Worm (Caenorhabditis elegans) whole organism, L4 larva: ENCODE data around the gene ccm-3.
A peak's percentile ranks its signal among the peaks of the same experiment; 100 is the strongest.

Experiments used
- Y75B8A.6 ChIP-seq: fragments of 200-800 bp; sonication (Bioruptor generic); IDR thresholded peaks from 2 replicates; pipeline ENCODE4 v1.3.6; 2022; ENCODE audit warnings: missing genetic modification reagents, missing genetic modification characterization, missing compliant biosample characterization
- ZK546.5 ChIP-seq, 2 experiments: sonication (generic microtip); optimal IDR thresholded peaks; 2 replicates each; lab custom pipeline; 2017; ENCODE audit warnings: missing biosample characterization in 2 of 2, missing genetic modification characterization in 2 of 2
- aha-1 ChIP-seq: fragments of 150-350 bp; peaks from one replicate; lab custom pipeline; 2014; ENCODE audit warnings: missing biosample characterization, missing genetic modification characterization
- aly-2 ChIP-seq: sonication (generic microtip); optimal IDR thresholded peaks from 2 replicates; lab custom pipeline; 2018; ENCODE audit warnings: missing biosample characterization, missing genetic modification characterization
- ama-1 ChIP-seq: fragments of 150-350 bp; optimal IDR thresholded peaks from 2 replicates; lab custom pipeline; 2014; ENCODE audit warnings: inconsistent platforms, mixed read lengths
- arid-1 ChIP-seq: fragments of 200-800 bp; sonication (Bioruptor generic); conservative IDR thresholded peaks from 2 replicates; pipeline ENCODE4 v1.3.6; 2022; ENCODE audit warnings: missing genetic modification reagents, missing genetic modification characterization, missing compliant biosample characterization
- ceh-28 ChIP-seq: fragments of 150-350 bp; optimal IDR thresholded peaks from 2 replicates; lab custom pipeline; 2014; ENCODE audit warnings: missing biosample characterization, missing genetic modification reagents, missing genetic modification characterization
- cey-2 ChIP-seq: sonication (generic microtip); optimal IDR thresholded peaks from 3 replicates; lab custom pipeline; 2017; ENCODE audit warnings: missing genetic modification characterization, mild to moderate bottlenecking, missing compliant biosample characterization, antibody characterized with exemption, borderline replicate concordance; ENCODE audit not compliant: insufficient read depth
- ctbp-1 ChIP-seq: fragments of 200-800 bp; sonication (Bioruptor generic); IDR thresholded peaks from 2 replicates; pipeline ENCODE4 v1.3.6; 2022; ENCODE audit warnings: missing genetic modification reagents, missing genetic modification characterization, missing compliant biosample characterization
- daf-16 ChIP-seq, 3 experiments: sonication (generic microtip); optimal IDR thresholded peaks; 2 replicates each; lab custom pipeline; 2016 to 2017; ENCODE audit warnings: missing genetic modification characterization in 3 of 3, missing genetic modification reagents in 3 of 3, mild to moderate bottlenecking in 2 of 3, missing compliant biosample characterization in 2 of 3, missing biosample characterization in 1 of 3, moderate library complexity in 1 of 3
- daf-19 ChIP-seq: fragments of 200-800 bp; sonication (Bioruptor generic); conservative IDR thresholded peaks from 2 replicates; pipeline ENCODE4 v1.3.6; 2022; ENCODE audit warnings: missing genetic modification characterization, missing compliant biosample characterization
- daf-8 ChIP-seq: fragments of 200-800 bp; sonication (Bioruptor generic); IDR thresholded peaks from 2 replicates; pipeline ENCODE4 v1.3.6; 2022; ENCODE audit warnings: missing genetic modification characterization, missing compliant biosample characterization
- duxl-1 ChIP-seq: sonication (generic microtip); optimal IDR thresholded peaks from 2 replicates; lab custom pipeline; 2016; ENCODE audit warnings: mild to moderate bottlenecking, missing genetic modification characterization, moderate library complexity, missing compliant biosample characterization; ENCODE audit not compliant: poor library complexity
- dve-1 ChIP-seq: sonication (generic microtip); optimal IDR thresholded peaks from 2 replicates; lab custom pipeline; 2017; ENCODE audit warnings: antibody characterized with exemption, mild to moderate bottlenecking, missing genetic modification characterization, missing compliant biosample characterization; ENCODE audit not compliant: insufficient read depth
- gei-8 ChIP-seq: fragments of 200-800 bp; sonication (Bioruptor generic); optimal IDR thresholded peaks from 2 replicates; lab custom pipeline; 2018; ENCODE audit warnings: mild to moderate bottlenecking, missing genetic modification characterization, missing compliant biosample characterization
- lin-1 ChIP-seq: fragments of 200-800 bp; sonication (Bioruptor generic); IDR thresholded peaks from 2 replicates; pipeline ENCODE4 v1.3.6; 2022; ENCODE audit warnings: missing genetic modification reagents, missing genetic modification characterization, missing compliant biosample characterization
- lin-29 ChIP-seq: fragments of 200-800 bp; sonication (Bioruptor generic); IDR thresholded peaks from 2 replicates; pipeline ENCODE4 v1.3.6; 2022; ENCODE audit warnings: missing genetic modification reagents, missing genetic modification characterization, missing compliant biosample characterization
- lin-38 ChIP-seq: fragments of 200-800 bp; sonication (Bioruptor generic); IDR thresholded peaks from 2 replicates; pipeline ENCODE4 v1.3.6; 2022; ENCODE audit warnings: missing genetic modification reagents, missing genetic modification characterization, missing compliant biosample characterization
- lin-39 ChIP-seq: fragments of 150-350 bp; optimal IDR thresholded peaks from 2 replicates; lab custom pipeline; 2014; ENCODE audit warnings: missing biosample characterization, missing genetic modification reagents, missing genetic modification characterization
- lsy-2 ChIP-seq, 2 experiments: fragments of 150-350 bp in 1 of 2; sonication (generic microtip) in 1 of 2; optimal IDR thresholded peaks; 2 replicates each; lab custom pipeline; 2014 to 2017; ENCODE audit warnings: missing biosample characterization in 2 of 2, missing genetic modification characterization in 2 of 2
- mdl-1 ChIP-seq, 2 experiments: fragments of 150-350 bp in 1 of 2; sonication (generic microtip) in 1 of 2; optimal IDR thresholded peaks; 2 replicates each; lab custom pipeline; 2014 to 2017; ENCODE audit warnings: missing biosample characterization in 2 of 2, missing genetic modification characterization in 2 of 2
- mep-1 ChIP-seq: fragments of 150-350 bp; sonication (generic microtip); optimal IDR thresholded peaks from 3 replicates; lab custom pipeline; 2014; ENCODE audit warnings: missing biosample characterization, missing genetic modification characterization
- mes-2 ChIP-seq: sonication (generic microtip); optimal IDR thresholded peaks from 2 replicates; lab custom pipeline; 2016; ENCODE audit warnings: missing genotype, mild to moderate bottlenecking, missing genetic modification characterization, missing compliant biosample characterization; ENCODE audit not compliant: poor library complexity, severe bottlenecking
- nhr-102 ChIP-seq: sonication (generic microtip); optimal IDR thresholded peaks from 2 replicates; lab custom pipeline; 2016; ENCODE audit warnings: mild to moderate bottlenecking, missing genetic modification characterization, moderate library complexity, missing compliant biosample characterization
- nhr-237 ChIP-seq: sonication (generic microtip); optimal IDR thresholded peaks from 2 replicates; lab custom pipeline; 2017; ENCODE audit warnings: missing biosample characterization, missing genetic modification characterization
- nhr-28 ChIP-seq: fragments of 150-350 bp; optimal IDR thresholded peaks from 2 replicates; lab custom pipeline; 2014; ENCODE audit warnings: missing biosample characterization, missing genetic modification characterization
- nhr-48 ChIP-seq: sonication (generic microtip); optimal IDR thresholded peaks from 2 replicates; lab custom pipeline; 2016; ENCODE audit warnings: mild to moderate bottlenecking, missing genetic modification characterization, missing compliant biosample characterization
- nhr-6 ChIP-seq: fragments of 150-350 bp; optimal IDR thresholded peaks from 2 replicates; lab custom pipeline; 2014; ENCODE audit warnings: missing biosample characterization, missing genetic modification characterization
- nhr-76 ChIP-seq: fragments of 150-350 bp; optimal IDR thresholded peaks from 2 replicates; lab custom pipeline; 2014; ENCODE audit warnings: missing biosample characterization, missing genetic modification characterization
- pha-4 ChIP-seq, 2 experiments: fragments of 150-350 bp in 1 of 2; fragments of 200-800 bp in 1 of 2; sonication (Bioruptor generic) in 1 of 2; IDR thresholded peaks in 1 of 2; optimal IDR thresholded peaks in 1 of 2; 2 replicates each; pipeline versions ENCODE4 v1.3.6 to Lab custom; 2014 to 2022; ENCODE audit warnings: missing genetic modification characterization in 2 of 2, missing genetic modification reagents in 2 of 2, missing biosample characterization in 1 of 2, missing compliant biosample characterization in 1 of 2
- php-3 ChIP-seq: fragments of 200-800 bp; sonication (Bioruptor generic); IDR thresholded peaks from 2 replicates; pipeline ENCODE4 v1.3.6; 2022; ENCODE audit warnings: missing genetic modification reagents, missing genetic modification characterization, missing compliant biosample characterization
- pqm-1 ChIP-seq: sonication (generic microtip); optimal IDR thresholded peaks from 2 replicates; lab custom pipeline; 2017; ENCODE audit warnings: missing biosample characterization, missing genetic modification characterization
- rbr-2 ChIP-seq: sonication (generic microtip); optimal IDR thresholded peaks from 2 replicates; lab custom pipeline; 2016; ENCODE audit warnings: missing genotype, missing genetic modification characterization, missing compliant biosample characterization
- sdz-12 ChIP-seq: fragments of 200-800 bp; sonication (Bioruptor generic); optimal IDR thresholded peaks from 2 replicates; lab custom pipeline; 2018; ENCODE audit warnings: mild to moderate bottlenecking, missing genetic modification characterization, missing compliant biosample characterization
- skn-1 ChIP-seq: fragments of 150-350 bp; optimal IDR thresholded peaks from 2 replicates; lab custom pipeline; 2014; ENCODE audit warnings: missing biosample characterization, missing genetic modification characterization
- spr-1 ChIP-seq: sonication (generic microtip); optimal IDR thresholded peaks from 2 replicates; lab custom pipeline; 2016; ENCODE audit warnings: mild to moderate bottlenecking, missing genetic modification characterization, missing compliant biosample characterization
- tag-97 ChIP-seq: fragments of 200-800 bp; sonication (Bioruptor generic); IDR thresholded peaks from 2 replicates; pipeline ENCODE4 v1.3.6; 2022; ENCODE audit warnings: missing genetic modification characterization, missing compliant biosample characterization
- unc-39 ChIP-seq: sonication (generic microtip); optimal IDR thresholded peaks from 2 replicates; lab custom pipeline; 2017; ENCODE audit warnings: missing biosample characterization, missing genetic modification characterization
- unc-62 ChIP-seq, 3 experiments: fragments of 150-350 bp in 1 of 3; sonication (generic microtip); optimal IDR thresholded peaks in 2 of 3; peaks in 1 of 3; 1 replicate in 1 of 3; 2 replicates in 2 of 3; lab custom pipeline; 2014 to 2017; ENCODE audit warnings: missing biosample characterization in 3 of 3, missing genetic modification characterization in 3 of 3, missing genetic modification reagents in 3 of 3, missing genotype in 1 of 3
- zfp-3 ChIP-seq: fragments of 200-800 bp; sonication (Bioruptor generic); conservative IDR thresholded peaks from 2 replicates; pipeline ENCODE4 v1.3.6; 2022; ENCODE audit warnings: missing genetic modification reagents, missing genetic modification characterization, missing compliant biosample characterization
- zip-2 ChIP-seq: fragments of 150-350 bp; optimal IDR thresholded peaks from 2 replicates; lab custom pipeline; 2014; ENCODE audit warnings: missing biosample characterization, missing genetic modification characterization

ccm-3 gene

DNA sequence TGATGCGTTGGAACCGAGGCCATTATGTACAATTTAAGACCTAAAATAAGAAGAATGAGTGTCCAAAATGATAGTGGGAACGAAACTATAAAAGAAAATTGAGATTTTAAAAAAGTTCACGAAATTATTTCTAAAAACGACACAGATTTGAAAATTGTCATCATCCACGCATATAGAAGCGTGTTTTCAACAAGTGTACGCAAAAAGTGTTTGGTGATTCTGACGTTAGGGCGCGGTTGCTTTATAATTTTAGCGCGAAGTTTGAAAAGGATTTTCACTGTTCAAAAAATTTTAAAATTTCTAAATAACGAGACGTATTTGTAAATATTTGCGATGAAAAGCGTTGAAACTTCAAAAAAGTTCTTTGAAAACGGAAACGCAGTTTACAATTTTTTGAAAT, 43.7 kb downstream of the ccm-3 start, which contains the start of gene cdc-48.1 (continued):
- TF ChIP-seq nhr-237 (tag; lab: Kevin White, UChicago) (peak; percentile 89), lin-39 (peak; percentile 98), aly-2 (peak; percentile 90), skn-1 (tag; lab: Kevin White, UChicago) (peak; percentile 73), dve-1 (tag; lab: Kevin White, UChicago) (peak; percentile 100), zfp-3 (GFP tag; lab: Robert Waterston, UW) (peak; percentile 100), sdz-12 (GFP tag; lab: Kevin White, UChicago) (peak; percentile 96), lin-38 (peak; percentile 100), tag-97 (0 out of 2 replicates have a peak, but pooled peaks have one; percentile 73), mes-2 (peak; percentile 100), aha-1 (peak; percentile 100), nhr-48 (tag; lab: Kevin White, UChicago) (peak; percentile 97), nhr-76 (tag; lab: Kevin White, UChicago) (peak; percentile 91), cey-2 (tag; lab: Kevin White, UChicago) (peak; percentile 95), arid-1 (GFP tag; lab: Robert Waterston, UW) (peak; percentile 99), lin-29 (peak; percentile 98)

DNA sequence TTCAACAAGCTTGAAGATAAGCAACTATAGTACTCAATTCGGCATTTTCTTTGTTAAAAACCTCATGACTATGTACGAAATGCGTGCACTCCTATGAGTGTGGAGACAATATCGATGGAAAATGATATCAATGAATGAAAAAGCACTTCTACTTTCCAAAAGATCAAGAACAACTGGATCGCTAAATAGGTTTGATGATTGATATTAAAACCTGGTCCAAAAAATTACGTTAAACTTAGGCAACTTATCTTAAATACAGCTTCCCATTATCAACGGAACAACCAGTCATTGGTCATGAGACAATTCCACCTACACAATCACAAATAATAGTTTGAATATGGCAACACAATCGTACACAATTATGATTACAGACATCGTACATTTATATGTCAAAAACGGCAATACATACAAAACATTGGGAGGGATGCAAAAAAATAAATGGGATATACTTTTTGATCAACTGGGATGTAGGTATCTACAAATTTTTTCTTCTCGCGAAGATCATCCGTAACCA, 47.3 kb downstream of the ccm-3 start:
- TF ChIP-seq nhr-6 (tag; lab: Kevin White, UChicago) = no peak
- TF ChIP-seq ZK546.5 (tag; optimal IDR thresholded peaks at IDR 0.05; lab: Kevin White, UChicago) = no peak
- no peak for TF ChIP-seq nhr-76 (tag; lab: Kevin White, UChicago)
- no peak for TF ChIP-seq lin-1 (GFP tag; lab: Robert Waterston, UW)
- peak in 1 of 2 experiments; percentile 29 for TF ChIP-seq lsy-2 (tag; optimal IDR thresholded peaks at IDR 0.05; lab: Kevin White, UChicago)
- TF ChIP-seq unc-62 (GFP tag; optimal IDR thresholded peaks at IDR 0.05 in 1 of 2; lab: Kevin White, UChicago) = peak in 1 of 2 experiments; percentile 95
- TF ChIP-seq unc-62 (tag; optimal IDR thresholded peaks at IDR 0.05; lab: Kevin White, UChicago) = no peak
- TF ChIP-seq lin-38 = peak; percentile 62
- no peak for TF ChIP-seq ceh-28
- peak; percentile 33 for TF ChIP-seq pqm-1 (tag; lab: Kevin White, UChicago)
- TF ChIP-seq dve-1 (tag; lab: Kevin White, UChicago) = peak; percentile 77
- no peak for TF ChIP-seq tag-97
- TF ChIP-seq daf-19 (GFP tag; lab: Robert Waterston, UW) = no peak
- peak; percentile 25 for TF ChIP-seq gei-8 (GFP tag; lab: Kevin White, UChicago)
- no peak for TF ChIP-seq spr-1
- peak in 1 of 2 experiments; percentile 16 for TF ChIP-seq daf-16 (GFP tag; optimal IDR thresholded peaks at IDR 0.05; lab: Kevin White, UChicago)
- peak; percentile 75 for TF ChIP-seq daf-16 (tag; optimal IDR thresholded peaks at IDR 0.05; lab: Kevin White, UChicago)
- 0 out of 2 replicates have a peak, but pooled peaks have one; percentile 13 for TF ChIP-seq ctbp-1 (GFP tag; lab: Robert Waterston, UW)
- TF ChIP-seq daf-8 = no peak
- TF ChIP-seq php-3 (GFP tag; lab: Robert Waterston, UW) = 0 out of 2 replicates have a peak, but pooled peaks have one; percentile 11
- TF ChIP-seq Y75B8A.6 (GFP tag; lab: Robert Waterston, UW) = 0 out of 2 replicates have a peak, but pooled peaks have one; percentile 49
- peak; percentile 51 for TF ChIP-seq mep-1 (tag; lab: Kevin White, UChicago)
- TF ChIP-seq mdl-1 (tag; optimal IDR thresholded peaks at IDR 0.05; lab: Kevin White, UChicago) = no peak
- no peak for TF ChIP-seq rbr-2 (tag; lab: Kevin White, UChicago)
- TF ChIP-seq mes-2 = no peak
- peak; percentile 1 for TF ChIP-seq ama-1 (lab: Kevin White, UChicago)
- TF ChIP-seq zip-2 = no peak
- peak; percentile 45 for TF ChIP-seq nhr-102 (tag; lab: Kevin White, UChicago)
- peak; percentile 53; the same call in 1 of the 2 replicates for TF ChIP-seq pha-4 (GFP tag; IDR thresholded peaks at IDR 0.05; lab: Robert Waterston, UW)
- TF ChIP-seq pha-4 (tag; optimal IDR thresholded peaks at IDR 0.05; lab: Kevin White, UChicago) = no peak
- no peak for TF ChIP-seq unc-39
- peak; percentile 32 for TF ChIP-seq nhr-28
- peak; percentile 62 for TF ChIP-seq duxl-1
